Worm (Caenorhabditis elegans) whole organism, L2 larva: Measurements from ENCODE around the gene W02B3.3.
A peak's percentile ranks its signal among the peaks of the same experiment; 100 is the strongest.

Source experiments
- C34F6.9 ChIP-seq: fragments of 150-350 bp; optimal IDR thresholded peaks from 2 replicates; lab custom pipeline; 2014; ENCODE audit warnings: missing biosample characterization, missing genetic modification characterization
- F13H6.1 ChIP-seq: sonication (generic microtip); optimal IDR thresholded peaks from 2 replicates; lab custom pipeline; 2016; ENCODE audit warnings: missing genetic modification characterization, missing compliant biosample characterization
- R02D3.7 ChIP-seq: fragments of 150-350 bp; optimal IDR thresholded peaks from 2 replicates; lab custom pipeline; 2014; ENCODE audit warnings: missing biosample characterization, missing genetic modification characterization
- Y55F3AM.14 ChIP-seq: fragments of 200-800 bp; sonication (Bioruptor generic); optimal IDR thresholded peaks from 2 replicates; lab custom pipeline; 2018; ENCODE audit warnings: mild to moderate bottlenecking, missing genetic modification characterization, missing compliant biosample characterization
- ZK546.5 ChIP-seq: sonication (generic microtip); optimal IDR thresholded peaks from 2 replicates; lab custom pipeline; 2017; ENCODE audit warnings: missing biosample characterization, missing genetic modification characterization
- alr-1 ChIP-seq: fragments of 150-350 bp; optimal IDR thresholded peaks from 2 replicates; lab custom pipeline; 2014; ENCODE audit warnings: missing biosample characterization, missing genetic modification characterization
- aly-2 ChIP-seq: fragments of 150-350 bp; optimal IDR thresholded peaks from 2 replicates; lab custom pipeline; 2014; ENCODE audit warnings: missing biosample characterization, missing genetic modification characterization
- ama-1 ChIP-seq: fragments of 150-350 bp; optimal IDR thresholded peaks from 2 replicates; lab custom pipeline; 2018; ENCODE audit warnings: inconsistent platforms
- blmp-1 ChIP-seq: sonication (generic microtip); optimal IDR thresholded peaks from 2 replicates; lab custom pipeline; 2017; ENCODE audit warnings: missing genetic modification characterization, mild to moderate bottlenecking, missing compliant biosample characterization, antibody characterized with exemption, moderate library complexity; ENCODE audit not compliant: insufficient read depth
- ceh-16 ChIP-seq: fragments of 150-350 bp; optimal IDR thresholded peaks from 2 replicates; lab custom pipeline; 2014; ENCODE audit warnings: missing biosample characterization, missing genetic modification characterization
- ceh-82 ChIP-seq: fragments of 150-350 bp; optimal IDR thresholded peaks from 2 replicates; lab custom pipeline; 2014; ENCODE audit warnings: missing biosample characterization, missing genetic modification characterization
- crh-2 ChIP-seq: sonication (generic microtip); optimal IDR thresholded peaks from 2 replicates; lab custom pipeline; 2017; ENCODE audit warnings: missing biosample characterization, missing genetic modification characterization
- dmd-4 ChIP-seq: sonication (generic microtip); optimal IDR thresholded peaks from 2 replicates; lab custom pipeline; 2017; ENCODE audit warnings: missing biosample characterization, missing genetic modification characterization
- egl-27 ChIP-seq: sonication (generic microtip); optimal IDR thresholded peaks from 3 replicates; lab custom pipeline; 2017; ENCODE audit warnings: missing biosample characterization, missing genetic modification reagents, missing genetic modification characterization
- elt-1 ChIP-seq: fragments of 150-350 bp; optimal IDR thresholded peaks from 2 replicates; lab custom pipeline; 2014; ENCODE audit warnings: missing biosample characterization, missing genetic modification characterization
- elt-3 ChIP-seq: sonication (generic microtip); optimal IDR thresholded peaks from 2 replicates; lab custom pipeline; 2017; ENCODE audit warnings: missing biosample characterization, missing genetic modification characterization
- fos-1 ChIP-seq: fragments of 150-350 bp; optimal IDR thresholded peaks from 2 replicates; lab custom pipeline; 2014; ENCODE audit warnings: missing biosample characterization, missing genetic modification characterization
- gmeb-1 ChIP-seq: fragments of 150-350 bp; optimal IDR thresholded peaks from 2 replicates; lab custom pipeline; 2014; ENCODE audit warnings: missing biosample characterization, missing genetic modification characterization
- lin-11 ChIP-seq: fragments of 150-350 bp; sonication (generic microtip); optimal IDR thresholded peaks from 2 replicates; lab custom pipeline; 2014; ENCODE audit warnings: missing biosample characterization, missing genetic modification characterization, inconsistent platforms, mixed read lengths
- lin-13 ChIP-seq: fragments of 150-350 bp; optimal IDR thresholded peaks from 2 replicates; lab custom pipeline; 2014; ENCODE audit warnings: missing biosample characterization, missing genetic modification reagents, missing genetic modification characterization
- lin-39 ChIP-seq: fragments of 150-350 bp; optimal IDR thresholded peaks from 2 replicates; lab custom pipeline; 2014; ENCODE audit warnings: missing biosample characterization, missing genetic modification reagents, missing genetic modification characterization
- lsy-2 ChIP-seq, 2 experiments: fragments of 150-350 bp in 1 of 2; sonication (generic microtip) in 1 of 2; optimal IDR thresholded peaks; 2 replicates each; lab custom pipeline; 2014 to 2017; ENCODE audit warnings: missing biosample characterization in 2 of 2, missing genetic modification characterization in 2 of 2
- mab-5 ChIP-seq: fragments of 150-350 bp; optimal IDR thresholded peaks from 2 replicates; lab custom pipeline; 2014; ENCODE audit warnings: missing biosample characterization, missing genetic modification characterization
- mbf-1 ChIP-seq: sonication (generic microtip); optimal IDR thresholded peaks from 2 replicates; lab custom pipeline; 2017; ENCODE audit warnings: missing biosample characterization, missing genetic modification characterization
- mdl-1 ChIP-seq, 2 experiments: fragments of 150-350 bp in 1 of 2; sonication (generic microtip) in 1 of 2; optimal IDR thresholded peaks; 2 replicates each; lab custom pipeline; 2017; ENCODE audit warnings: missing biosample characterization in 2 of 2, missing genetic modification characterization in 2 of 2
- nhr-10 ChIP-seq: sonication (generic microtip); optimal IDR thresholded peaks from 2 replicates; lab custom pipeline; 2017; ENCODE audit warnings: missing biosample characterization, missing genetic modification characterization
- nhr-11 ChIP-seq: fragments of 150-350 bp; optimal IDR thresholded peaks from 2 replicates; lab custom pipeline; 2014; ENCODE audit warnings: missing biosample characterization, missing genetic modification characterization
- nhr-12 ChIP-seq: fragments of 150-350 bp; optimal IDR thresholded peaks from 2 replicates; lab custom pipeline; 2014; ENCODE audit warnings: missing biosample characterization, missing genetic modification characterization
- nhr-129 ChIP-seq: fragments of 150-350 bp; optimal IDR thresholded peaks from 2 replicates; lab custom pipeline; 2014; ENCODE audit warnings: missing biosample characterization, missing genetic modification characterization
- nhr-21 ChIP-seq: fragments of 150-350 bp; optimal IDR thresholded peaks from 2 replicates; lab custom pipeline; 2014; ENCODE audit warnings: missing biosample characterization, missing genetic modification characterization
- nhr-23 ChIP-seq: fragments of 150-350 bp; optimal IDR thresholded peaks from 2 replicates; lab custom pipeline; 2014; ENCODE audit warnings: missing biosample characterization, missing genetic modification reagents, missing genetic modification characterization
- nhr-237 ChIP-seq: fragments of 150-350 bp; optimal IDR thresholded peaks from 2 replicates; lab custom pipeline; 2014; ENCODE audit warnings: missing biosample characterization, missing genetic modification characterization
- nhr-25 ChIP-seq: fragments of 150-350 bp; sonication (generic microtip); optimal IDR thresholded peaks from 3 replicates; lab custom pipeline; 2014; ENCODE audit warnings: missing biosample characterization, missing genetic modification characterization
- nhr-6 ChIP-seq: fragments of 150-350 bp; optimal IDR thresholded peaks from 2 replicates; lab custom pipeline; 2014; ENCODE audit warnings: missing biosample characterization, missing genetic modification characterization
- nhr-77 ChIP-seq: fragments of 150-350 bp; optimal IDR thresholded peaks from 2 replicates; lab custom pipeline; 2014; ENCODE audit warnings: missing biosample characterization, missing genetic modification characterization
- peb-1 ChIP-seq: fragments of 150-350 bp; optimal IDR thresholded peaks from 2 replicates; lab custom pipeline; 2014; ENCODE audit warnings: missing biosample characterization, missing genetic modification characterization
- sem-4 ChIP-seq: fragments of 150-350 bp; optimal IDR thresholded peaks from 2 replicates; lab custom pipeline; 2014; ENCODE audit warnings: missing biosample characterization, missing genetic modification reagents, missing genetic modification characterization
- skn-1 ChIP-seq: sonication (generic microtip); optimal IDR thresholded peaks from 2 replicates; lab custom pipeline; 2017; ENCODE audit warnings: missing biosample characterization, missing genetic modification characterization
- sma-3 ChIP-seq: sonication (generic microtip); optimal IDR thresholded peaks from 2 replicates; lab custom pipeline; 2016; ENCODE audit warnings: missing genetic modification reagents, missing genetic modification characterization, missing compliant biosample characterization
- sma-9 ChIP-seq, 2 experiments: fragments of 150-350 bp in 1 of 2; sonication (generic microtip) in 1 of 2; optimal IDR thresholded peaks; 2 replicates each; lab custom pipeline; 2014 to 2016; ENCODE audit warnings: missing genetic modification characterization in 2 of 2, mild to moderate bottlenecking in 1 of 2, missing biosample characterization in 1 of 2, missing compliant biosample characterization in 1 of 2, missing genetic modification reagents in 1 of 2, moderate library complexity in 1 of 2
- snpc-4 ChIP-seq: fragments of 150-350 bp; optimal IDR thresholded peaks from 2 replicates; lab custom pipeline; 2014; ENCODE audit warnings: missing biosample characterization, missing genetic modification characterization
- unc-39 ChIP-seq: fragments of 150-350 bp; optimal IDR thresholded peaks from 2 replicates; lab custom pipeline; 2014; ENCODE audit warnings: missing biosample characterization, missing genetic modification characterization
- unc-55 ChIP-seq: fragments of 150-350 bp; sonication (generic microtip); optimal IDR thresholded peaks from 3 replicates; lab custom pipeline; 2014; ENCODE audit warnings: missing biosample characterization, missing genetic modification reagents, missing genetic modification characterization
- unc-62 ChIP-seq: fragments of 150-350 bp; optimal IDR thresholded peaks from 2 replicates; lab custom pipeline; 2014; ENCODE audit warnings: missing biosample characterization, missing genetic modification reagents, missing genetic modification characterization
- zag-1 ChIP-seq: fragments of 150-350 bp; optimal IDR thresholded peaks from 2 replicates; lab custom pipeline; 2014; ENCODE audit warnings: missing biosample characterization, missing genetic modification characterization
- ztf-1 ChIP-seq: fragments of 200-800 bp; sonication (Bioruptor generic); conservative IDR thresholded peaks from 2 replicates; pipeline ENCODE4 v1.3.6; 2022; ENCODE audit warnings: missing genetic modification characterization, missing compliant biosample characterization
- ztf-11 ChIP-seq: sonication (generic microtip); optimal IDR thresholded peaks from 2 replicates; lab custom pipeline; 2017; ENCODE audit warnings: missing biosample characterization, missing genetic modification characterization
- ztf-4 ChIP-seq: fragments of 150-350 bp; optimal IDR thresholded peaks from 2 replicates; lab custom pipeline; 2014; ENCODE audit warnings: missing biosample characterization, missing genetic modification characterization

Gene W02B3.3

ce11 chrIII:668303-668893 lies at the start of gene W02B3.3:
W02B3.3 (minus strand) TSS chrIII:668433.
- TF ChIP-seq nhr-6 (tag; lab: Kevin White, UChicago) = peak; percentile 50
- TF ChIP-seq Y55F3AM.14 (GFP tag; lab: Kevin White, UChicago) = peak; percentile 10
- TF ChIP-seq ztf-11 (tag; lab: Kevin White, UChicago) = no peak
- TF ChIP-seq elt-3 (tag; lab: Kevin White, UChicago) = no peak
- TF ChIP-seq mab-5 (tag; lab: Kevin White, UChicago) = no peak
- TF ChIP-seq ZK546.5 = no peak
- no peak for TF ChIP-seq nhr-237 (tag; lab: Kevin White, UChicago)
- TF ChIP-seq aly-2 (tag; lab: Kevin White, UChicago) = no peak
- TF ChIP-seq unc-55 (GFP tag; lab: Kevin White, UChicago) = peak; percentile 97
- TF ChIP-seq mdl-1 (tag; optimal IDR thresholded peaks at IDR 0.05; lab: Kevin White, UChicago) = peak in 1 of 2 experiments; percentile 52
- no peak for TF ChIP-seq sma-3 (GFP tag; lab: Kevin White, UChicago)
- peak; percentile 41 for TF ChIP-seq ztf-4
- no peak for TF ChIP-seq ama-1 (lab: Kevin White, UChicago)
- TF ChIP-seq unc-62 (GFP tag; lab: Kevin White, UChicago) = no peak
- TF ChIP-seq lsy-2 (tag; optimal IDR thresholded peaks at IDR 0.05; lab: Kevin White, UChicago) = peak; percentile 17 to 74
- TF ChIP-seq alr-1 (tag; lab: Kevin White, UChicago) = peak; percentile 27
- TF ChIP-seq nhr-12 (tag; lab: Kevin White, UChicago) = no peak
- TF ChIP-seq nhr-25 = no peak
- TF ChIP-seq ceh-16 (tag; lab: Kevin White, UChicago) = no peak
- peak; percentile 68 for TF ChIP-seq egl-27 (tag; lab: Kevin White, UChicago)
- peak; percentile 76 for TF ChIP-seq F13H6.1 (tag; lab: Kevin White, UChicago)
- no peak for TF ChIP-seq peb-1 (tag; lab: Kevin White, UChicago)
- TF ChIP-seq nhr-77 = no peak
- TF ChIP-seq mbf-1 (tag; lab: Kevin White, UChicago) = no peak
- TF ChIP-seq elt-1 (tag; lab: Kevin White, UChicago) = no peak
- TF ChIP-seq sma-9 (GFP tag; optimal IDR thresholded peaks at IDR 0.05; lab: Kevin White, UChicago) = peak; percentile 63
- no peak for TF ChIP-seq sma-9 (tag; optimal IDR thresholded peaks at IDR 0.05; lab: Kevin White, UChicago)
- no peak for TF ChIP-seq lin-13 (GFP tag; lab: Kevin White, UChicago)
- no peak for TF ChIP-seq ztf-1 (GFP tag; lab: Robert Waterston, UW)
- no peak for TF ChIP-seq nhr-23 (tag; lab: Kevin White, UChicago)
- no peak for TF ChIP-seq sem-4 (tag; lab: Kevin White, UChicago)
- peak; percentile 92 for TF ChIP-seq nhr-129 (tag; lab: Kevin White, UChicago)
- TF ChIP-seq zag-1 (tag; lab: Kevin White, UChicago) = peak; percentile 90
- no peak for TF ChIP-seq nhr-10
- TF ChIP-seq dmd-4 (tag; lab: Kevin White, UChicago) = no peak
- TF ChIP-seq snpc-4 (tag; lab: Kevin White, UChicago) = peak; percentile 29
- peak; percentile 11 for TF ChIP-seq fos-1 (tag; lab: Kevin White, UChicago)
- no peak for TF ChIP-seq nhr-11 (tag; lab: Kevin White, UChicago)
- peak; percentile 90 for TF ChIP-seq C34F6.9 (tag; lab: Kevin White, UChicago)
- no peak for TF ChIP-seq unc-39 (tag; lab: Kevin White, UChicago)
- TF ChIP-seq ceh-82 = no peak
- no peak for TF ChIP-seq gmeb-1 (tag; lab: Kevin White, UChicago)
- TF ChIP-seq crh-2 (tag; lab: Kevin White, UChicago) = peak; percentile 65
- no peak for TF ChIP-seq nhr-21
- peak; percentile 35 for TF ChIP-seq lin-11
- no peak for TF ChIP-seq lin-39 (tag; lab: Kevin White, UChicago)
- no peak for TF ChIP-seq blmp-1 (tag; lab: Kevin White, UChicago)
- TF ChIP-seq skn-1 (tag; lab: Kevin White, UChicago) = no peak
- no peak for TF ChIP-seq R02D3.7 (tag; lab: Kevin White, UChicago)
